Fruit fly (Drosophila melanogaster): ENCODE results near the gene Obp85a.
A peak's percentile ranks its signal among the peaks of the same experiment; 100 is the strongest.

Obp85a gene

dm6 chr3R:8469716-8470393, 49.5 kb upstream of the Obp85a start (continued):
- TF ChIP-seq Dp (GFP tag; optimal IDR thresholded peaks at IDR 0.05) (no peak), stc (GFP tag; IDR thresholded peaks at IDR 0.05) (no peak), disco-r (GFP tag; optimal IDR thresholded peaks at IDR 0.05) (no peak), CG8478 (optimal IDR thresholded peaks at IDR 0.05) (no peak), slbo (GFP tag; IDR thresholded peaks at IDR 0.05) (no peak), CG15073 (GFP tag; optimal IDR thresholded peaks at IDR 0.05) (no peak), Hmx (GFP tag; optimal IDR thresholded peaks at IDR 0.05) (no peak), Oaz (GFP tag; IDR thresholded peaks at IDR 0.05) (0 out of 2 replicates have a peak, but pooled peaks have one; percentile 28), CG4617 (GFP tag; optimal IDR thresholded peaks at IDR 0.05; ENCODE audit: borderline replicate concordance) (no peak), CG4360 (GFP tag; IDR thresholded peaks at IDR 0.05) (no peak), CG30431 (GFP tag; optimal IDR thresholded peaks at IDR 0.05) (no peak), ac (GFP tag; optimal IDR thresholded peaks at IDR 0.05) (no peak), Ets65A (GFP tag) (no peak), Sin3A (optimal IDR thresholded peaks at IDR 0.05) (no peak), CG4424 (GFP tag; optimal IDR thresholded peaks at IDR 0.05) (peak; percentile 38), dm (GFP tag; optimal IDR thresholded peaks at IDR 0.05) (no peak), tup (GFP tag; optimal IDR thresholded peaks at IDR 0.05) (no peak), gcm (GFP tag; optimal IDR thresholded peaks at IDR 0.05) (no peak), CG17359 (tag; optimal IDR thresholded peaks at IDR 0.05) (peak; percentile 52), nerfin-1 (tag; optimal IDR thresholded peaks at IDR 0.05) (no peak), knrl (GFP tag; IDR thresholded peaks at IDR 0.05; ENCODE audit: partially characterized antibody) (no peak), CG2678 (tag; optimal IDR thresholded peaks at IDR 0.05) (peak; percentile 56), psq (GFP tag; optimal IDR thresholded peaks at IDR 0.05) (no peak), usp (GFP tag; optimal IDR thresholded peaks at IDR 0.05) (no peak), fru (optimal IDR thresholded peaks at IDR 0.05) (no peak), scrt (GFP tag; optimal IDR thresholded peaks at IDR 0.05) (no peak), gsb-n (tag; optimal IDR thresholded peaks at IDR 0.05) (peak; percentile 4), tin (GFP tag; optimal IDR thresholded peaks at IDR 0.05) (peak; percentile 36), CG3163 (GFP tag; optimal IDR thresholded peaks at IDR 0.05) (no peak), vvl (GFP tag; IDR thresholded peaks at IDR 0.05) (0 out of 2 replicates have a peak, but pooled peaks have one; percentile 20), gfzf (GFP tag; optimal IDR thresholded peaks at IDR 0.05) (no peak), CG10462 (GFP tag; optimal IDR thresholded peaks at IDR 0.05) (no peak), CG31224 (GFP tag; IDR thresholded peaks at IDR 0.05) (no peak), Bdp1 (GFP tag; optimal IDR thresholded peaks at IDR 0.05) (no peak), CG8924 (tag; optimal IDR thresholded peaks at IDR 0.05) (peak; percentile 17), CG10147 (GFP tag; optimal IDR thresholded peaks at IDR 0.05) (no peak), CG1832 (GFP tag; optimal IDR thresholded peaks at IDR 0.05) (no peak), HLH54F (GFP tag; optimal IDR thresholded peaks at IDR 0.05) (no peak), CG2202 (tag; optimal IDR thresholded peaks at IDR 0.05) (no peak), CG18262 (tag; optimal IDR thresholded peaks at IDR 0.05) (peak; percentile 46), pan (optimal IDR thresholded peaks at IDR 0.05) (no peak), pan (GFP tag; optimal IDR thresholded peaks at IDR 0.05 in 1 of 2, IDR thresholded peaks at IDR 0.05 in 1 of 2) (peak in 1 of 2 experiments; percentile 50), CG13424 (tag; optimal IDR thresholded peaks at IDR 0.05) (peak; percentile 51), Aef1 (GFP tag; IDR thresholded peaks at IDR 0.05) (no peak), lola (GFP tag; optimal IDR thresholded peaks at IDR 0.05) (peak in 1 of 3 experiments; percentile 12), onecut (GFP tag; IDR thresholded peaks at IDR 0.05) (0 out of 2 replicates have a peak, but pooled peaks have one; percentile 5), al (GFP tag; IDR thresholded peaks at IDR 0.05) (no peak), Ravus (GFP tag; IDR thresholded peaks at IDR 0.05) (no peak), CG17612 (GFP tag; IDR thresholded peaks at IDR 0.05) (no peak), HHEX (GFP tag; optimal IDR thresholded peaks at IDR 0.05) (no peak), CG12659 (GFP tag; optimal IDR thresholded peaks at IDR 0.05) (peak; percentile 25), NFAT (GFP tag; IDR thresholded peaks at IDR 0.05) (no peak)

Measured in whole organism, embryonic.